Fruit fly (Drosophila melanogaster) whole organism, wandering third instar larva: ENCODE measurements around the gene CG15927.

Source experiments
- Abd-B ChIP-seq: fragments of >200 bp; optimal IDR thresholded peaks from 2 replicates; lab custom pipeline; 2017; ENCODE audit warnings: missing biosample characterization, missing genetic modification characterization
- CG9705 ChIP-seq: fragments of 200-800 bp; sonication (Bioruptor generic); optimal IDR thresholded peaks from 2 replicates; lab custom pipeline; 2018; ENCODE audit warnings: missing biosample characterization, mild to moderate bottlenecking, missing genetic modification characterization
- Dif ChIP-seq: fragments of 200-275, 200-300 bp; sonication (Bioruptor generic); optimal IDR thresholded peaks from 2 replicates; lab custom pipeline; 2018; ENCODE audit warnings: missing biosample characterization, missing genetic modification characterization; ENCODE audit not compliant: partially characterized antibody
- HLH106 ChIP-seq: fragments of 200-800 bp; optimal IDR thresholded peaks from 3 replicates; lab custom pipeline; 2019; ENCODE audit warnings: missing biosample characterization, mild to moderate bottlenecking, missing genetic modification characterization, moderate library complexity
- Hr78 ChIP-seq: fragments of >200 bp; optimal IDR thresholded peaks from 2 replicates; lab custom pipeline; 2017; ENCODE audit warnings: missing biosample characterization, missing genetic modification characterization
- Myc ChIP-seq: fragments of >200 bp; optimal IDR thresholded peaks from 2 replicates; lab custom pipeline; 2017
- N ChIP-seq: fragments of >200 bp; optimal IDR thresholded peaks from 2 replicates; lab custom pipeline; 2018; ENCODE audit warnings: missing biosample characterization, missing external identifiers, missing genetic modification characterization
- OdsH ChIP-seq: fragments of 200-800 bp; sonication (Bioruptor generic); optimal IDR thresholded peaks from 2 replicates; lab custom pipeline; 2016; ENCODE audit warnings: missing biosample characterization, mild to moderate bottlenecking, missing genetic modification characterization
- Rel ChIP-seq, 2 experiments: fragments of 200-800 bp; sonication (Bioruptor generic) in 1 of 2; optimal IDR thresholded peaks; 2 replicates in 1 of 2; 3 replicates in 1 of 2; lab custom pipeline; 2016 to 2019; ENCODE audit warnings: mild to moderate bottlenecking in 2 of 2, missing biosample characterization in 2 of 2, missing genetic modification characterization in 2 of 2, moderate library complexity in 1 of 2
- br ChIP-seq: fragments of 200-800 bp; sonication (Bioruptor generic); optimal IDR thresholded peaks from 2 replicates; lab custom pipeline; 2016; ENCODE audit warnings: missing biosample characterization, missing genetic modification characterization
- ey ChIP-seq: fragments of 200-800 bp; sonication (Bioruptor generic); optimal IDR thresholded peaks from 2 replicates; lab custom pipeline; 2016; ENCODE audit warnings: missing biosample characterization, missing genetic modification characterization
- psq ChIP-seq: fragments of 200-800 bp; sonication (Bioruptor generic); optimal IDR thresholded peaks from 3 replicates; lab custom pipeline; 2017; ENCODE audit warnings: missing biosample characterization, mild to moderate bottlenecking, missing genetic modification characterization, moderate library complexity
- rgr ChIP-seq: fragments of 200-800 bp; sonication (Bioruptor generic); optimal IDR thresholded peaks from 3 replicates; lab custom pipeline; 2016; ENCODE audit warnings: missing biosample characterization, mild to moderate bottlenecking, missing genetic modification characterization

dm6 chrX:12470187-12470931 lies 15.8 kb downstream of the CG15927 start:
- TF ChIP-seq br (no peak), CG9705 (GFP tag; lab: Kevin White, UChicago) (peak; percentile 25), N (GFP tag; lab: Kevin White, UChicago) (no peak), Dif (GFP tag; lab: Kevin White, UChicago) (peak; percentile 81), OdsH (GFP tag; lab: Kevin White, UChicago) (peak; percentile 5), Abd-B (GFP tag; lab: Kevin White, UChicago) (no peak), Rel (GFP tag; optimal IDR thresholded peaks at IDR 0.05; lab: Kevin White, UChicago) (no peak), Rel (tag; optimal IDR thresholded peaks at IDR 0.05; lab: Kevin White, UChicago) (peak; percentile 66), rgr (peak; percentile 16), ey (GFP tag; lab: Kevin White, UChicago) (no peak), Myc (lab: Kevin White, UChicago) (no peak), HLH106 (tag; lab: Kevin White, UChicago) (peak; percentile 64), psq (GFP tag; lab: Kevin White, UChicago) (peak; percentile 10), Hr78 (GFP tag; lab: Kevin White, UChicago) (no peak)
